Worm (Caenorhabditis elegans) whole organism, L4 larva: ENCODE data around the gene F47B8.8.

Source experiments
- F37D6.2 ChIP-seq: sonication (generic microtip); optimal IDR thresholded peaks from 2 replicates; lab custom pipeline; 2016; ENCODE audit warnings: mild to moderate bottlenecking, missing genetic modification characterization, missing compliant biosample characterization
- R02D3.7 ChIP-seq: fragments of 150-350 bp; sonication (generic microtip); optimal IDR thresholded peaks from 3 replicates; lab custom pipeline; 2014; ENCODE audit warnings: missing biosample characterization, missing genetic modification characterization
- Y48G9A.11 ChIP-seq: fragments of 200-800 bp; sonication (Bioruptor generic); IDR thresholded peaks from 2 replicates; pipeline ENCODE4 v1.3.6; 2022; ENCODE audit warnings: missing genetic modification reagents, missing genetic modification characterization, missing compliant biosample characterization
- ZK337.2 ChIP-seq: fragments of 200-800 bp; sonication (Bioruptor generic); IDR thresholded peaks from 2 replicates; pipeline ENCODE4 v1.3.6; 2022; ENCODE audit warnings: missing genetic modification reagents, missing genetic modification characterization, missing compliant biosample characterization
- ZK546.5 ChIP-seq, 2 experiments: sonication (generic microtip); optimal IDR thresholded peaks; 2 replicates each; lab custom pipeline; 2017; ENCODE audit warnings: missing biosample characterization in 2 of 2, missing genetic modification characterization in 2 of 2
- arid-1 ChIP-seq: fragments of 200-800 bp; sonication (Bioruptor generic); conservative IDR thresholded peaks from 2 replicates; pipeline ENCODE4 v1.3.6; 2022; ENCODE audit warnings: missing genetic modification reagents, missing genetic modification characterization, missing compliant biosample characterization
- ceh-82 ChIP-seq: sonication (generic microtip); optimal IDR thresholded peaks from 2 replicates; lab custom pipeline; 2017; ENCODE audit warnings: missing biosample characterization, missing genetic modification characterization
- cey-2 ChIP-seq: sonication (generic microtip); optimal IDR thresholded peaks from 3 replicates; lab custom pipeline; 2017; ENCODE audit warnings: missing genetic modification characterization, mild to moderate bottlenecking, missing compliant biosample characterization, antibody characterized with exemption, borderline replicate concordance; ENCODE audit not compliant: insufficient read depth
- daf-16 ChIP-seq, 3 experiments: sonication (generic microtip); optimal IDR thresholded peaks; 2 replicates each; lab custom pipeline; 2016 to 2017; ENCODE audit warnings: missing genetic modification characterization in 3 of 3, missing genetic modification reagents in 3 of 3, mild to moderate bottlenecking in 2 of 3, missing compliant biosample characterization in 2 of 3, missing biosample characterization in 1 of 3, moderate library complexity in 1 of 3
- daf-8 ChIP-seq: fragments of 200-800 bp; sonication (Bioruptor generic); IDR thresholded peaks from 2 replicates; pipeline ENCODE4 v1.3.6; 2022; ENCODE audit warnings: missing genetic modification characterization, missing compliant biosample characterization
- dmd-9 ChIP-seq: fragments of 200-800 bp; sonication (Bioruptor generic); IDR thresholded peaks from 2 replicates; pipeline ENCODE4 v1.3.6; 2022; ENCODE audit warnings: missing genetic modification reagents, missing genetic modification characterization, missing compliant biosample characterization
- duxl-1 ChIP-seq: sonication (generic microtip); optimal IDR thresholded peaks from 2 replicates; lab custom pipeline; 2016; ENCODE audit warnings: mild to moderate bottlenecking, missing genetic modification characterization, moderate library complexity, missing compliant biosample characterization; ENCODE audit not compliant: poor library complexity
- dve-1 ChIP-seq: sonication (generic microtip); optimal IDR thresholded peaks from 2 replicates; lab custom pipeline; 2017; ENCODE audit warnings: antibody characterized with exemption, mild to moderate bottlenecking, missing genetic modification characterization, missing compliant biosample characterization; ENCODE audit not compliant: insufficient read depth
- fkh-10 ChIP-seq: fragments of 150-350 bp; optimal IDR thresholded peaks from 2 replicates; lab custom pipeline; 2014; ENCODE audit warnings: missing biosample characterization, missing genetic modification reagents, missing genetic modification characterization
- hlh-11 ChIP-seq: fragments of 200-800 bp; sonication (Bioruptor generic); optimal IDR thresholded peaks from 2 replicates; lab custom pipeline; 2018; ENCODE audit warnings: mild to moderate bottlenecking, missing genetic modification characterization, missing compliant biosample characterization
- hmg-1.1 ChIP-seq: fragments of 200-800 bp; sonication (Bioruptor generic); IDR thresholded peaks from 2 replicates; pipeline ENCODE4 v1.3.6; 2022; ENCODE audit warnings: missing genetic modification reagents, missing genetic modification characterization, missing compliant biosample characterization
- jun-1 ChIP-seq: fragments of 150-350 bp; optimal IDR thresholded peaks from 2 replicates; lab custom pipeline; 2014; ENCODE audit warnings: missing biosample characterization, missing genetic modification reagents, missing genetic modification characterization
- lim-7 ChIP-seq: fragments of 200-800 bp; sonication (Bioruptor generic); IDR thresholded peaks from 2 replicates; pipeline ENCODE4 v1.3.6; 2022; ENCODE audit warnings: missing genetic modification characterization, missing compliant biosample characterization
- lin-1 ChIP-seq: fragments of 200-800 bp; sonication (Bioruptor generic); IDR thresholded peaks from 2 replicates; pipeline ENCODE4 v1.3.6; 2022; ENCODE audit warnings: missing genetic modification reagents, missing genetic modification characterization, missing compliant biosample characterization
- lin-15B ChIP-seq: fragments of 150-350 bp; sonication (generic microtip); optimal IDR thresholded peaks from 3 replicates; lab custom pipeline; 2014; ENCODE audit warnings: missing biosample characterization, missing genetic modification characterization
- lin-29 ChIP-seq: fragments of 200-800 bp; sonication (Bioruptor generic); IDR thresholded peaks from 2 replicates; pipeline ENCODE4 v1.3.6; 2022; ENCODE audit warnings: missing genetic modification reagents, missing genetic modification characterization, missing compliant biosample characterization
- lir-3 ChIP-seq: sonication (generic microtip); optimal IDR thresholded peaks from 2 replicates; lab custom pipeline; 2016; ENCODE audit warnings: mild to moderate bottlenecking, missing genetic modification characterization, missing compliant biosample characterization
- lsy-2 ChIP-seq, 2 experiments: fragments of 150-350 bp in 1 of 2; sonication (generic microtip) in 1 of 2; optimal IDR thresholded peaks; 2 replicates each; lab custom pipeline; 2014 to 2017; ENCODE audit warnings: missing biosample characterization in 2 of 2, missing genetic modification characterization in 2 of 2
- madf-5 ChIP-seq, 2 experiments: fragments of 200-800 bp; sonication (Bioruptor generic); IDR thresholded peaks; 2 replicates each; pipeline ENCODE4 v1.3.6; 2022; ENCODE audit warnings: missing compliant biosample characterization in 2 of 2, missing genetic modification characterization in 2 of 2
- madf-9 ChIP-seq: fragments of 200-800 bp; sonication (Bioruptor generic); conservative IDR thresholded peaks from 2 replicates; pipeline ENCODE4 v1.3.6; 2022; ENCODE audit warnings: missing genetic modification reagents, missing genetic modification characterization, missing compliant biosample characterization
- mep-1 ChIP-seq: fragments of 150-350 bp; sonication (generic microtip); optimal IDR thresholded peaks from 3 replicates; lab custom pipeline; 2014; ENCODE audit warnings: missing biosample characterization, missing genetic modification characterization
- mes-2 ChIP-seq: sonication (generic microtip); optimal IDR thresholded peaks from 2 replicates; lab custom pipeline; 2016; ENCODE audit warnings: missing genotype, mild to moderate bottlenecking, missing genetic modification characterization, missing compliant biosample characterization; ENCODE audit not compliant: poor library complexity, severe bottlenecking
- mxl-2 ChIP-seq: fragments of 200-800 bp; sonication (Bioruptor generic); conservative IDR thresholded peaks from 2 replicates; pipeline ENCODE4 v1.3.6; 2022; ENCODE audit warnings: missing genetic modification reagents, missing genetic modification characterization, missing compliant biosample characterization
- mxl-3 ChIP-seq: fragments of 200-800 bp; sonication (Bioruptor generic); optimal IDR thresholded peaks from 2 replicates; lab custom pipeline; 2018; ENCODE audit warnings: mild to moderate bottlenecking, missing genetic modification characterization, missing compliant biosample characterization
- nhr-10 ChIP-seq: fragments of 150-350 bp; optimal IDR thresholded peaks from 2 replicates; lab custom pipeline; 2014; ENCODE audit warnings: missing biosample characterization, missing genetic modification characterization
- nhr-111 ChIP-seq: fragments of 200-800 bp; sonication (Bioruptor generic); optimal IDR thresholded peaks from 2 replicates; lab custom pipeline; 2018; ENCODE audit warnings: mild to moderate bottlenecking, missing genetic modification characterization, missing compliant biosample characterization
- nhr-25 ChIP-seq: sonication (generic microtip); optimal IDR thresholded peaks from 2 replicates; lab custom pipeline; 2017; ENCODE audit warnings: missing genetic modification characterization, mild to moderate bottlenecking, missing compliant biosample characterization, antibody characterized with exemption, moderate library complexity, borderline replicate concordance; ENCODE audit not compliant: insufficient read depth
- nhr-41 ChIP-seq: fragments of 200-800 bp; sonication (Bioruptor generic); IDR thresholded peaks from 2 replicates; pipeline ENCODE4 v1.3.6; 2022; ENCODE audit warnings: missing genetic modification reagents, missing genetic modification characterization, missing compliant biosample characterization
- nhr-42 ChIP-seq: fragments of 200-800 bp; sonication (Bioruptor generic); IDR thresholded peaks from 2 replicates; pipeline ENCODE4 v1.3.6; 2022; ENCODE audit warnings: missing genetic modification characterization, missing compliant biosample characterization
- nhr-76 ChIP-seq: fragments of 150-350 bp; optimal IDR thresholded peaks from 2 replicates; lab custom pipeline; 2014; ENCODE audit warnings: missing biosample characterization, missing genetic modification characterization
- pha-4 ChIP-seq, 2 experiments: fragments of 150-350 bp in 1 of 2; fragments of 200-800 bp in 1 of 2; sonication (Bioruptor generic) in 1 of 2; IDR thresholded peaks in 1 of 2; optimal IDR thresholded peaks in 1 of 2; 2 replicates each; pipeline versions ENCODE4 v1.3.6 to Lab custom; 2014 to 2022; ENCODE audit warnings: missing genetic modification characterization in 2 of 2, missing genetic modification reagents in 2 of 2, missing biosample characterization in 1 of 2, missing compliant biosample characterization in 1 of 2
- php-3 ChIP-seq: fragments of 200-800 bp; sonication (Bioruptor generic); IDR thresholded peaks from 2 replicates; pipeline ENCODE4 v1.3.6; 2022; ENCODE audit warnings: missing genetic modification reagents, missing genetic modification characterization, missing compliant biosample characterization
- pqm-1 ChIP-seq: sonication (generic microtip); optimal IDR thresholded peaks from 2 replicates; lab custom pipeline; 2017; ENCODE audit warnings: missing biosample characterization, missing genetic modification characterization
- spr-1 ChIP-seq: sonication (generic microtip); optimal IDR thresholded peaks from 2 replicates; lab custom pipeline; 2016; ENCODE audit warnings: mild to moderate bottlenecking, missing genetic modification characterization, missing compliant biosample characterization
- tra-1 ChIP-seq: fragments of 200-800 bp; sonication (Bioruptor generic); IDR thresholded peaks from 2 replicates; pipeline ENCODE4 v1.3.6; 2022; ENCODE audit warnings: missing genetic modification reagents, missing genetic modification characterization, missing compliant biosample characterization
- unc-39 ChIP-seq: sonication (generic microtip); optimal IDR thresholded peaks from 2 replicates; lab custom pipeline; 2017; ENCODE audit warnings: missing biosample characterization, missing genetic modification characterization
- vab-7 ChIP-seq: fragments of 200-800 bp; sonication (Bioruptor generic); IDR thresholded peaks from 2 replicates; pipeline ENCODE4 v1.3.6; 2022; ENCODE audit warnings: missing genetic modification reagents, missing genetic modification characterization, missing compliant biosample characterization
- zag-1 ChIP-seq: fragments of 150-350 bp; optimal IDR thresholded peaks from 2 replicates; lab custom pipeline; 2014; ENCODE audit warnings: missing biosample characterization, missing genetic modification characterization
- zip-11 ChIP-seq: fragments of 200-800 bp; sonication (Bioruptor generic); IDR thresholded peaks from 2 replicates; pipeline ENCODE4 v1.3.6; 2022; ENCODE audit warnings: missing genetic modification characterization, missing compliant biosample characterization
- zip-2 ChIP-seq: fragments of 150-350 bp; optimal IDR thresholded peaks from 2 replicates; lab custom pipeline; 2014; ENCODE audit warnings: missing biosample characterization, missing genetic modification characterization
- ztf-11 ChIP-seq: fragments of 150-350 bp; optimal IDR thresholded peaks from 2 replicates; lab custom pipeline; 2014; ENCODE audit warnings: missing biosample characterization, missing genetic modification characterization
- ztf-7 ChIP-seq: fragments of 150-350 bp; optimal IDR thresholded peaks from 2 replicates; lab custom pipeline; 2014; ENCODE audit warnings: missing biosample characterization, missing genetic modification characterization

The F47B8.8 gene

DNA sequence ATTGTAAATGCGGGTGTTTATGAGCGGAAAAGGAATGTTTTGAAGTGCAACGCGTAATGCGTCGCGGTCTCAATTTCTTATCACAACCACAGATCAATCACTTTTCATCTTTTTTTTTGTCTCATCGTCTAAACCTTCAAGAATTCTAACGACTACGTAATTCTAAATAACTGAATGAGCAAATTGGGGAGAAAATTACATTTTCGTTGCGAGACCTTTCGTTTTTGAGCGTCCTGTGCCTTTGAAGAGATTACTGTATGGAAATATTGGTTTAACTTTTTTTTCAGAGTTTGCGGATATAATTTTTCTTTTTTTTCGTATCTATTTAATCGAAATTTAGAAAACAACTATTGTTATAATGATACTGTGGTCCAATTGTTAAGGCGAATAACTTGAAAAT is 19.0 kb downstream of the F47B8.8 start (continued):
- TF ChIP-seq zip-11 (GFP tag; lab: Robert Waterston, UW) (no peak), F37D6.2 (tag; lab: Kevin White, UChicago) (no peak), php-3 (GFP tag; lab: Robert Waterston, UW) (no peak), duxl-1 (tag; lab: Kevin White, UChicago) (no peak)

DNA sequence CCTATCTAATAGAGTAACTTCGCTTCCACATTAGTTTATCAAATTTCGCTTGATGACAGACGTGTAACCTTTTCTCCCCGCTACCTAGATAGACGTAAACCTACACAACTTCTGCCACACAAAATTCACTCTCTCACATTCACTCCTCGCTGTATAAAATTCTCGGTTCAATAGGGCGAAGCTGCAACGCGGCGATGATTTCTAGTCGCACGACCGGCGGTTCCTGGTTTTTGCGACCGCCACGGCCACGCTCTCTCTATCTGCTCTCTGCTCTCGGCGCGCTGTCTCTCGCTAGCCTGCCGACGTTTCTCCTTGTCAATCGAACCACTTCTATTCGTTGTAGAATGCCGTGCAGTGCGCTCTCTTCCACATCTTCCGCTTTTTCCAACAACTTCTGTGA is 19.4 kb downstream of the F47B8.8 start:
- TF ChIP-seq daf-8 (GFP tag; lab: Robert Waterston, UW) (no peak), arid-1 (GFP tag; lab: Robert Waterston, UW) (0 out of 2 replicates have a peak, but pooled peaks have one; percentile 5), duxl-1 (tag; lab: Kevin White, UChicago) (peak; percentile 23), hlh-11 (tag; lab: Kevin White, UChicago) (peak; percentile 90), nhr-41 (GFP tag; lab: Robert Waterston, UW) (0 out of 2 replicates have a peak, but pooled peaks have one; percentile 40), nhr-10 (tag; lab: Kevin White, UChicago) (peak; percentile 59), lim-7 (0 out of 2 replicates have a peak, but pooled peaks have one; percentile 40), dve-1 (peak; percentile 56), pha-4 (GFP tag; IDR thresholded peaks at IDR 0.05; lab: Robert Waterston, UW) (peak; percentile 11; the same call in 1 of the 2 replicates), pha-4 (tag; optimal IDR thresholded peaks at IDR 0.05; lab: Kevin White, UChicago) (no peak), ZK546.5 (tag; optimal IDR thresholded peaks at IDR 0.05; lab: Kevin White, UChicago) (no peak), cey-2 (tag; lab: Kevin White, UChicago) (no peak), nhr-25 (tag; lab: Kevin White, UChicago) (peak; percentile 4), unc-39 (no peak), daf-16 (GFP tag; optimal IDR thresholded peaks at IDR 0.05; lab: Kevin White, UChicago) (no peak), daf-16 (tag; optimal IDR thresholded peaks at IDR 0.05; lab: Kevin White, UChicago) (peak; percentile 60), lin-29 (GFP tag; lab: Robert Waterston, UW) (0 out of 2 replicates have a peak, but pooled peaks have one; percentile 24), lir-3 (tag; lab: Kevin White, UChicago) (no peak), R02D3.7 (tag; lab: Kevin White, UChicago) (no peak), mes-2 (tag; lab: Kevin White, UChicago) (peak; percentile 84), jun-1 (tag; lab: Kevin White, UChicago) (peak; percentile 40), lin-1 (GFP tag; lab: Robert Waterston, UW) (peak; percentile 72; the same call in 1 of the 2 replicates), nhr-111 (GFP tag; lab: Kevin White, UChicago) (no peak), mxl-2 (no peak), tra-1 (GFP tag; lab: Robert Waterston, UW) (peak; percentile 80), hmg-1.1 (peak; percentile 91), ztf-7 (no peak), dmd-9 (GFP tag; lab: Robert Waterston, UW) (peak; percentile 63; the same call in 1 of the 2 replicates), spr-1 (peak; percentile 42), madf-9 (GFP tag; lab: Robert Waterston, UW) (0 out of 2 replicates have a peak, but pooled peaks have one; percentile 38), nhr-76 (tag; lab: Kevin White, UChicago) (no peak), lin-15B (tag; lab: Kevin White, UChicago) (no peak), ztf-11 (tag; lab: Kevin White, UChicago) (no peak), fkh-10 (GFP tag; lab: Kevin White, UChicago) (peak; percentile 35), zag-1 (tag; lab: Kevin White, UChicago) (no peak), ceh-82 (tag; lab: Kevin White, UChicago) (no peak), zip-2 (tag; lab: Kevin White, UChicago) (no peak), Y48G9A.11 (GFP tag; lab: Robert Waterston, UW) (no peak), pqm-1 (tag; lab: Kevin White, UChicago) (peak; percentile 81), nhr-42 (0 out of 2 replicates have a peak, but pooled peaks have one; percentile 51), vab-7 (GFP tag; lab: Robert Waterston, UW) (peak; percentile 70), mep-1 (peak; percentile 93), lsy-2 (tag; optimal IDR thresholded peaks at IDR 0.05; lab: Kevin White, UChicago) (peak; percentile 67 to 81), madf-5 (GFP tag; IDR thresholded peaks at IDR 0.05; lab: Robert Waterston, UW) (no peak), mxl-3 (peak; percentile 96), ZK337.2 (GFP tag; lab: Robert Waterston, UW) (no peak)
